Fruit fly (Drosophila melanogaster) whole organism, embryonic: ENCODE results near the gene smash.
A peak's percentile ranks its signal among the peaks of the same experiment; 100 is the strongest.

Experiments
- ATbp ChIP-seq: fragments of 200-800 bp; sonication (Bioruptor generic); optimal IDR thresholded peaks from 2 replicates; lab custom pipeline; 2017; ENCODE audit warnings: missing biosample characterization, mild to moderate bottlenecking, missing genetic modification characterization, missing genetic modification reagents
- Abd-B ChIP-seq: fragments of 200-800 bp; sonication (Bioruptor generic); optimal IDR thresholded peaks from 2 replicates; lab custom pipeline; 2018; ENCODE audit warnings: missing biosample characterization, mild to moderate bottlenecking, missing genetic modification characterization, moderate library complexity
- CG10147 ChIP-seq: fragments of 200-800 bp; sonication (Bioruptor generic); optimal IDR thresholded peaks from 2 replicates; lab custom pipeline; 2019; ENCODE audit warnings: missing biosample characterization, mild to moderate bottlenecking, missing genetic modification characterization, moderate library complexity
- CG10959 ChIP-seq: fragments of 200-800 bp; sonication (Bioruptor generic); IDR thresholded peaks from 2 replicates; pipeline ENCODE4 v1.3.6; 2022; ENCODE audit warnings: missing biosample characterization, missing genetic modification characterization
- CG12219 ChIP-seq: fragments of 200-800 bp; sonication (Bioruptor generic); optimal IDR thresholded peaks from 3 replicates; lab custom pipeline; 2018; ENCODE audit warnings: missing biosample characterization, mild to moderate bottlenecking, missing genetic modification characterization
- CG12744 ChIP-seq: fragments of 200-800 bp; sonication (Bioruptor generic); optimal IDR thresholded peaks from 2 replicates; lab custom pipeline; 2016; ENCODE audit warnings: missing biosample characterization, missing genetic modification characterization
- CG13424 ChIP-seq: fragments of 200-800 bp; sonication (Bioruptor generic); optimal IDR thresholded peaks from 2 replicates; lab custom pipeline; 2019; ENCODE audit warnings: missing biosample characterization, mild to moderate bottlenecking, missing genetic modification characterization, moderate library complexity
- CG14965 ChIP-seq: fragments of 200-800 bp; sonication (Bioruptor generic); optimal IDR thresholded peaks from 2 replicates; lab custom pipeline; 2016; ENCODE audit warnings: missing biosample characterization, missing genetic modification characterization, borderline replicate concordance
- CG1603 ChIP-seq: fragments of 200-800 bp; sonication (Bioruptor generic); optimal IDR thresholded peaks from 2 replicates; lab custom pipeline; 2019; ENCODE audit warnings: missing biosample characterization, mild to moderate bottlenecking, missing genetic modification characterization, moderate library complexity
- CG17359 ChIP-seq: fragments of 200-800 bp; sonication (Bioruptor generic); optimal IDR thresholded peaks from 3 replicates; lab custom pipeline; 2018; ENCODE audit warnings: missing biosample characterization, mild to moderate bottlenecking, missing genetic modification characterization, moderate library complexity
- CG17385 ChIP-seq: fragments of 200-800 bp; sonication (Bioruptor generic); optimal IDR thresholded peaks from 3 replicates; lab custom pipeline; 2018; ENCODE audit warnings: missing biosample characterization, mild to moderate bottlenecking, missing genetic modification characterization
- CG18764 ChIP-seq: fragments of 200-800 bp; sonication (Bioruptor generic); optimal IDR thresholded peaks from 3 replicates; lab custom pipeline; 2016; ENCODE audit warnings: missing biosample characterization, missing genetic modification characterization
- CG2712 ChIP-seq: fragments of 200-800 bp; optimal IDR thresholded peaks from 3 replicates; lab custom pipeline; 2019; ENCODE audit warnings: missing biosample characterization, mild to moderate bottlenecking, missing genetic modification characterization, moderate library complexity
- CG30431 ChIP-seq: fragments of 200-800 bp; sonication (Bioruptor generic); optimal IDR thresholded peaks from 2 replicates; lab custom pipeline; 2017; ENCODE audit warnings: missing biosample characterization, missing genetic modification characterization
- CG31441 ChIP-seq: fragments of 200-800 bp; sonication (Bioruptor generic); IDR thresholded peaks from 2 replicates; pipeline ENCODE4 v1.3.6; 2022; ENCODE audit warnings: missing biosample characterization, missing genetic modification characterization
- CG32767 ChIP-seq: fragments of 200-800 bp; sonication (Bioruptor generic); IDR thresholded peaks from 2 replicates; pipeline ENCODE4 v1.3.6; 2022; ENCODE audit warnings: missing biosample characterization, missing genetic modification characterization
- CG34422 ChIP-seq: fragments of 200-800 bp; sonication (Bioruptor generic); IDR thresholded peaks from 3 replicates; pipeline ENCODE4 v1.3.6; 2022; ENCODE audit warnings: missing biosample characterization, missing genetic modification characterization
- CG43689 ChIP-seq: fragments of 200-800 bp; sonication (Bioruptor generic); IDR thresholded peaks from 2 replicates; pipeline ENCODE4 v1.3.6; 2022; ENCODE audit warnings: missing biosample characterization, missing genetic modification characterization
- CG7928 ChIP-seq: fragments of 200-800 bp; sonication (Bioruptor generic); optimal IDR thresholded peaks from 2 replicates; lab custom pipeline; 2017; ENCODE audit warnings: missing biosample characterization, mild to moderate bottlenecking, missing genetic modification characterization
- CG8388 ChIP-seq: fragments of 200-800 bp; sonication (Bioruptor generic); optimal IDR thresholded peaks from 2 replicates; lab custom pipeline; 2019; ENCODE audit warnings: missing biosample characterization, mild to moderate bottlenecking, missing genetic modification characterization, moderate library complexity
- CG8765 ChIP-seq: fragments of 200-800 bp; sonication (Bioruptor generic); IDR thresholded peaks from 2 replicates; pipeline ENCODE4 v1.3.6; 2022; ENCODE audit warnings: missing biosample characterization, missing genetic modification characterization
- CG8924 ChIP-seq: fragments of 200-800 bp; optimal IDR thresholded peaks from 3 replicates; lab custom pipeline; 2019; ENCODE audit warnings: missing biosample characterization, mild to moderate bottlenecking, missing genetic modification characterization, moderate library complexity
- Dfd ChIP-seq, 2 experiments: fragments of >200 bp; optimal IDR thresholded peaks; 2 replicates each; lab custom pipeline; 2017; ENCODE audit warnings: missing biosample characterization in 2 of 2, missing genetic modification characterization in 2 of 2
- Fer1 ChIP-seq: fragments of 200-800 bp; sonication (Bioruptor generic); optimal IDR thresholded peaks from 2 replicates; lab custom pipeline; 2017; ENCODE audit warnings: missing biosample characterization, mild to moderate bottlenecking, missing genetic modification characterization
- Hr39 ChIP-seq: fragments of >200 bp; optimal IDR thresholded peaks from 2 replicates; lab custom pipeline; 2017
- Hsf ChIP-seq: fragments of 200-800 bp; sonication (Bioruptor generic); optimal IDR thresholded peaks from 3 replicates; lab custom pipeline; 2016; ENCODE audit warnings: missing biosample characterization, missing genetic modification characterization
- Kr ChIP-seq: fragments of 200-800 bp; sonication (Bioruptor generic); optimal IDR thresholded peaks from 2 replicates; lab custom pipeline; 2017; ENCODE audit warnings: missing biosample characterization, mild to moderate bottlenecking, missing genetic modification characterization
- Ptx1 ChIP-seq: fragments of 200-800 bp; sonication (Bioruptor generic); IDR thresholded peaks from 2 replicates; pipeline ENCODE4 v1.3.6; 2022; ENCODE audit warnings: missing biosample characterization, missing genetic modification characterization
- TFAM ChIP-seq: fragments of 200-800 bp; sonication (Bioruptor generic); optimal IDR thresholded peaks from 2 replicates; lab custom pipeline; 2017; ENCODE audit warnings: missing biosample characterization, missing genetic modification characterization, inconsistent platforms
- Taf1 ChIP-seq: fragments of 200-800 bp; sonication (Bioruptor generic); IDR thresholded peaks from 2 replicates; pipeline ENCODE4 v1.3.6; 2022; ENCODE audit warnings: missing biosample characterization, missing genetic modification characterization
- al ChIP-seq: fragments of 200-800 bp; sonication (Bioruptor generic); IDR thresholded peaks from 2 replicates; pipeline ENCODE4 v1.3.6; 2022; ENCODE audit warnings: missing biosample characterization, missing genetic modification characterization
- bab2 ChIP-seq: fragments of 200-800 bp; sonication (Bioruptor generic); optimal IDR thresholded peaks from 2 replicates; lab custom pipeline; 2016; ENCODE audit warnings: missing biosample characterization, missing genetic modification characterization
- bcd ChIP-seq: fragments of 200-800 bp; sonication (Bioruptor generic); optimal IDR thresholded peaks from 2 replicates; lab custom pipeline; 2017; ENCODE audit warnings: missing biosample characterization, mild to moderate bottlenecking, missing genetic modification characterization
- bsh ChIP-seq, 2 experiments: fragments of 200-800 bp; sonication (Bioruptor generic); optimal IDR thresholded peaks; 2 replicates each; lab custom pipeline; 2017 to 2018; ENCODE audit warnings: mild to moderate bottlenecking in 2 of 2, missing biosample characterization in 2 of 2, missing genetic modification characterization in 2 of 2, moderate library complexity in 1 of 2
- dimm ChIP-seq: fragments of 200-800 bp; sonication (Bioruptor generic); IDR thresholded peaks from 2 replicates; pipeline ENCODE4 v1.3.6; 2022; ENCODE audit warnings: missing biosample characterization, missing genetic modification characterization
- dmrt99B ChIP-seq: fragments of 200-800 bp; sonication (Bioruptor generic); optimal IDR thresholded peaks from 2 replicates; lab custom pipeline; 2018; ENCODE audit warnings: missing biosample characterization, mild to moderate bottlenecking, missing genetic modification characterization, moderate library complexity
- eve ChIP-seq, 2 experiments: fragments of >200 bp; optimal IDR thresholded peaks; 2 replicates each; lab custom pipeline; 2017; ENCODE audit warnings: missing biosample characterization in 2 of 2, missing genetic modification characterization in 2 of 2
- gem ChIP-seq: fragments of 200-800 bp; sonication (Bioruptor generic); optimal IDR thresholded peaks from 2 replicates; lab custom pipeline; 2019; ENCODE audit warnings: missing biosample characterization, mild to moderate bottlenecking, missing genetic modification characterization, moderate library complexity
- hkb ChIP-seq, 2 experiments: fragments of 200-800 bp in 1 of 2; fragments of >200 bp in 1 of 2; sonication (Bioruptor generic) in 1 of 2; IDR thresholded peaks in 1 of 2; optimal IDR thresholded peaks in 1 of 2; 2 replicates each; pipeline versions ENCODE4 v1.3.6 to Lab custom; 2017 to 2022; ENCODE audit warnings: missing biosample characterization in 1 of 2, missing genetic modification characterization in 1 of 2
- ken ChIP-seq: fragments of 200-800 bp; sonication (Bioruptor generic); IDR thresholded peaks from 3 replicates; pipeline ENCODE4 v1.3.6; 2022; ENCODE audit warnings: missing biosample characterization, missing genetic modification characterization
- kni ChIP-seq: fragments of 200-800 bp; sonication (Bioruptor generic); optimal IDR thresholded peaks from 3 replicates; lab custom pipeline; 2017; ENCODE audit warnings: mild to moderate bottlenecking, missing biosample characterization, missing genetic modification reagents, missing genetic modification characterization
- lilli ChIP-seq: fragments of 200-800 bp; sonication (Bioruptor generic); optimal IDR thresholded peaks from 3 replicates; lab custom pipeline; 2016; ENCODE audit warnings: missing biosample characterization, missing genetic modification characterization
- luna ChIP-seq: fragments of 200-800 bp; sonication (Bioruptor generic); optimal IDR thresholded peaks from 2 replicates; lab custom pipeline; 2016; ENCODE audit warnings: missing biosample characterization, missing genetic modification characterization
- oc ChIP-seq: fragments of 200-800 bp; sonication (Bioruptor generic); optimal IDR thresholded peaks from 2 replicates; lab custom pipeline; 2018; ENCODE audit warnings: missing biosample characterization, mild to moderate bottlenecking, missing genetic modification characterization, moderate library complexity
- pum ChIP-seq: fragments of 200-800 bp; sonication (Bioruptor generic); optimal IDR thresholded peaks from 2 replicates; lab custom pipeline; 2016; ENCODE audit warnings: missing biosample characterization, missing genetic modification characterization
- scrt ChIP-seq: fragments of 200-800 bp; sonication (Bioruptor generic); optimal IDR thresholded peaks from 2 replicates; lab custom pipeline; 2018; ENCODE audit warnings: missing biosample characterization, mild to moderate bottlenecking, missing genetic modification characterization, moderate library complexity
- sens ChIP-seq: fragments of 200-800 bp; sonication (Bioruptor generic); peaks from one replicate; lab custom pipeline; 2016; ENCODE audit warnings: missing biosample characterization, missing genetic modification characterization
- tx ChIP-seq: fragments of 200-800 bp; sonication (Bioruptor generic); optimal IDR thresholded peaks from 2 replicates; lab custom pipeline; 2016; ENCODE audit warnings: missing biosample characterization, missing genetic modification characterization
- vvl ChIP-seq: fragments of 200-800 bp; sonication (Bioruptor generic); IDR thresholded peaks from 2 replicates; pipeline ENCODE4 v1.3.6; 2022; ENCODE audit warnings: missing biosample characterization, missing genetic modification characterization

The smash gene

DNA sequence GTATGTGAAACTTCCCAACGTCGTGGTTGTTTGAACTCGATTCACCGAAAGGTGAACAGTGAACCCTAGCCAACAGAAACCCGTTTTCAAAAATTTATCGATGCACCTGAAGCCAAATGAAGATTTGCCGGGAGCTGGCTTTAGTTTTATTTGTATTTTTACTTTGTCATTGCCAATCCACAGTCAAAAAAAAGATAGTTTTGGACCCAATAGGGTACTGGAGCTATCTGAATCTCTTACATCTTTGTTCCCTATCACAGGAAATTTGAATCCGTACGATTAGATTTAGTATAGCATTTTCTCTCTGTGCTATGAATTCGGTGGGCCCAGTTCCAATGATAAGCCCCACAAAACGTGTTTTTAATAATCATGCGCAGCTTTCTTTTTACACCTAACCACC, 71.6 kb downstream of the smash start (continued):
- peak; percentile 45 for TF ChIP-seq gem (tag; lab: Kevin White, UChicago)
- 0 out of 2 replicates have a peak, but pooled peaks have one; percentile 29 for TF ChIP-seq CG31441 (GFP tag; lab: Robert Waterston, UW)
- TF ChIP-seq CG2712, result peak; percentile 41
- TF ChIP-seq vvl, result peak; percentile 35
- TF ChIP-seq Hsf (GFP tag; lab: Kevin White, UChicago), result no peak
- 0 out of 3 replicates have a peak, but pooled peaks have one; percentile 8 for TF ChIP-seq ken (GFP tag; lab: Robert Waterston, UW)
- TF ChIP-seq bsh (GFP tag; optimal IDR thresholded peaks at IDR 0.05; lab: Kevin White, UChicago), result peak in 1 of 2 experiments; percentile 21
- TF ChIP-seq hkb (optimal IDR thresholded peaks at IDR 0.05; lab: Kevin White, UChicago), result no peak
- no peak for TF ChIP-seq hkb (GFP tag; IDR thresholded peaks at IDR 0.05; lab: Robert Waterston, UW)
- no peak for TF ChIP-seq CG14965 (GFP tag; lab: Kevin White, UChicago)
- peak; percentile 41 for TF ChIP-seq CG17359
- TF ChIP-seq Kr (GFP tag; lab: Kevin White, UChicago), result no peak
- no peak for TF ChIP-seq CG43689
- TF ChIP-seq scrt (GFP tag; lab: Kevin White, UChicago), result no peak
- peak; percentile 42 for TF ChIP-seq dmrt99B
- TF ChIP-seq oc (tag; lab: Kevin White, UChicago), result peak; percentile 41
- TF ChIP-seq luna (GFP tag; lab: Kevin White, UChicago), result no peak
- no peak for TF ChIP-seq CG12744 (GFP tag; lab: Kevin White, UChicago)
- no peak for TF ChIP-seq CG30431
- peak; percentile 2 for TF ChIP-seq CG13424 (tag; lab: Kevin White, UChicago)
- peak; percentile 44 for TF ChIP-seq ATbp (GFP tag; lab: Kevin White, UChicago)
- TF ChIP-seq CG8765 (GFP tag; lab: Robert Waterston, UW), result no peak
- TF ChIP-seq kni (GFP tag; lab: Kevin White, UChicago), result peak; percentile 67
- peak; percentile 30 for TF ChIP-seq CG8388 (GFP tag; lab: Kevin White, UChicago)
- peak; percentile 22 for TF ChIP-seq CG1603 (tag; lab: Kevin White, UChicago)

DNA sequence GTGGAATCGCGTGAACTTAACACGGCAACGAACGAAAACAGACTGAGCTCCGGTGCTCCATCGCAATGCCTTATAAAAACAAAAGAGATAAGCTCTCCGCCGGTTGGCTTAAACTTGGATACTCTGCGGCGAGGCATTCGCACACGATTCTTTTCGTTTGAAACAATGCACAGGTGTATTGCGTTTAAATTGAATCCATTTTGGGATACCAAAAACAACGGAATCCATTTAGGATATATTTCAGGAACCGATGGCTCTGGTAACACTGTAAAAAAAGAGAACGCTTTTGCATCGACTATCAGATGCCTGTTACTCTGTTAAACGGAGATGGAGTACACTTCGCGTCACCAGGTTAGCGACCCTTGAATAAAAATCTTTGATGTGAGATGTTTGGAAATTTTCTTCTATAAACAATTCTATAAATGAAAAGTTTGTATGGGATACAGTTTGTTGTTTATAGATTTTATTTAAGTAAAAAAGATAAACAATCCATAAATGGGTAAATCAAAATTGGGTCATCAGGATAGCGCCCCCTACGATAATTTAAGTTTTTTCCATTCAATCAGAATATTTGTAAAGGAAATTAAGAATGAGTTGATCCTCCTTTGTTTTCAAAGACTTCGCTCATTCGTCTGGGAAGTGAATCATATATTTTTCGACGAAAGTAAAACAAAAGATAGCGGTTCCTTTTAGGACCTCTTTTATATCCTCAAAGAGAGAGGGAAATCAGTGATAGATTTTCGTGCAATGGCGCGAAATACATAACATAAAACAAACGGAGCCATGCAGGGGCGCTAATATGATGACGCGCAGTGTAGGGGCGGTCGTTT, 72.7 kb downstream of the smash start, which contains the start of gene Nep2:
Nep2 (minus strand) TSS at position 51 of the 830 bp plus-strand sequence.
- TF ChIP-seq CG34422 (GFP tag; lab: Robert Waterston, UW), result 0 out of 3 replicates have a peak, but pooled peaks have one; percentile 12
- TF ChIP-seq bab2 (GFP tag; lab: Kevin White, UChicago), result peak; percentile 5
- TF ChIP-seq CG10959 (GFP tag; lab: Robert Waterston, UW), result no peak
- TF ChIP-seq dimm (GFP tag; lab: Robert Waterston, UW), result no peak
- no peak for TF ChIP-seq tx
- peak; percentile 37 for TF ChIP-seq bcd (GFP tag; lab: Kevin White, UChicago)
- TF ChIP-seq Dfd (GFP tag; optimal IDR thresholded peaks at IDR 0.05; lab: Kevin White, UChicago), result no peak
- no peak for TF ChIP-seq CG10147 (GFP tag; lab: Kevin White, UChicago)
- no peak for TF ChIP-seq Ptx1 (GFP tag; lab: Robert Waterston, UW)
- TF ChIP-seq Hr39 (lab: Kevin White, UChicago), result no peak
- TF ChIP-seq eve (GFP tag; optimal IDR thresholded peaks at IDR 0.05; lab: Kevin White, UChicago), result peak in 1 of 2 experiments; percentile 56
- TF ChIP-seq Abd-B (GFP tag; lab: Kevin White, UChicago), result no peak
- TF ChIP-seq TFAM (GFP tag; lab: Kevin White, UChicago), result no peak
- peak; percentile 48 for TF ChIP-seq CG17385 (GFP tag; lab: Kevin White, UChicago)
- TF ChIP-seq CG32767 (GFP tag; lab: Robert Waterston, UW), result 0 out of 2 replicates have a peak, but pooled peaks have one; percentile 8
- TF ChIP-seq pum, result no peak
- TF ChIP-seq al (GFP tag; lab: Robert Waterston, UW), result 0 out of 2 replicates have a peak, but pooled peaks have one; percentile 15
- no peak for TF ChIP-seq Fer1 (GFP tag; lab: Kevin White, UChicago)
- peak; percentile 44 for TF ChIP-seq CG8924 (tag; lab: Kevin White, UChicago)
- TF ChIP-seq CG7928 (GFP tag; lab: Kevin White, UChicago), result no peak
- no peak for TF ChIP-seq Taf1 (GFP tag; lab: Robert Waterston, UW)
- no peak for TF ChIP-seq CG12219 (GFP tag; lab: Kevin White, UChicago)
- peak; percentile 29 for TF ChIP-seq lilli
- TF ChIP-seq CG18764, result no peak
- peak; percentile 71 for TF ChIP-seq sens (GFP tag; lab: Kevin White, UChicago)
